Worm (Caenorhabditis elegans): ENCODE measurements around the gene C16A3.5.

Gene C16A3.5

DNA sequence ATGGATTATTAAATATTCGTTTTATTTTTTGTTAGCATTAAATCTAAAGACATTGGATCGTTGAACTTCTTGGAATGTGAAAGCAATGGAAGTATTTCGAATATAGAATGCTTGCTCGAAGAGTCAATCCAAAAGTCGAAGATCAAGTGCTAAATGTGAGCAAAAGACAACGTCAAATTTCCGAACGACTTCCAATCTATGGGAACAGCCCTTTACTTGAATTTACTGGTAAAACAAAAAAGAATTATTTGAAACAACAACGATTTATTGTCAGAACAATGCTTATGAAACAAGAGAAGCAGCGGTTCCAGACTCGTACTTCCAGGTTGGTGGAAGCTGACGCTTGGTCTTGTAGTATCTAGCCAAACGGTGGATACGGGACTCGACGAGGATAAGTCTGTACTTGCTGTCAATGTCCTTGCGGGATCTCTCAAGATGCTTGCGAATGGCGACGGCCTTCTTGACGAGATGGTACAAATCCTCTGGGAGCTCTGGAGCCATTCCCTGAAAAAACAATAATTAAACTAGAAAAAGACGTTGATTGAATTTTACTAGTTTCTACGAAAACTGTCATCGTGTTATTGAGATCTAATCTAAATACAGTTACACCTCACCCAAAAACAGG, 6.6 kb upstream of the C16A3.5 start (continued):
- TF ChIP-seq nfya-1 (tag; optimal IDR thresholded peaks at IDR 0.05; ENCODE audit: borderline replicate concordance, insufficient read depth) (no peak), hmg-1.2 (GFP tag; IDR thresholded peaks at IDR 0.05) (peak; percentile 48), madf-3 (GFP tag; IDR thresholded peaks at IDR 0.05) (peak; percentile 63), F37B4.10 (GFP tag; IDR thresholded peaks at IDR 0.05) (0 out of 2 replicates have a peak, but pooled peaks have one; percentile 33), ztf-3 (GFP tag; optimal IDR thresholded peaks at IDR 0.05) (no peak), nfya-2 (GFP tag; IDR thresholded peaks at IDR 0.05) (no peak), dpl-1 (GFP tag; optimal IDR thresholded peaks at IDR 0.05) (no peak), pbrm-1 (GFP tag; IDR thresholded peaks at IDR 0.05) (peak; percentile 57; the same call in 1 of the 2 replicates), atf-7 (tag; optimal IDR thresholded peaks at IDR 0.05) (peak; percentile 37), ztf-6 (GFP tag; IDR thresholded peaks at IDR 0.05) (no peak), ztf-18 (tag; optimal IDR thresholded peaks at IDR 0.05) (peak; percentile 35), lin-54 (GFP tag; optimal IDR thresholded peaks at IDR 0.05) (peak; percentile 73), athp-1 (tag; optimal IDR thresholded peaks at IDR 0.05) (peak; percentile 76), F52B5.7 (tag; optimal IDR thresholded peaks at IDR 0.05) (peak; percentile 43), let-607 (tag; optimal IDR thresholded peaks at IDR 0.05) (peak in 1 of 2 experiments; percentile 39), ccch-3 (GFP tag; optimal IDR thresholded peaks at IDR 0.05) (no peak), tbx-9 (tag; optimal IDR thresholded peaks at IDR 0.05; ENCODE audit: borderline replicate concordance) (no peak), ztf-26 (tag; optimal IDR thresholded peaks at IDR 0.05) (no peak), attf-5 (GFP tag; optimal IDR thresholded peaks at IDR 0.05) (peak; percentile 20), pha-4 (tag; optimal IDR thresholded peaks at IDR 0.05) (no peak), ama-1 (optimal IDR thresholded peaks at IDR 0.05) (no peak), ama-1 (GFP tag; optimal IDR thresholded peaks at IDR 0.05) (peak in 1 of 2 experiments; percentile 82), rcor-1 (GFP tag; IDR thresholded peaks at IDR 0.05) (peak; percentile 53; the same call in 1 of the 2 replicates), nhr-90 (tag; optimal IDR thresholded peaks at IDR 0.05) (peak; percentile 46), mcd-1 (GFP tag; IDR thresholded peaks at IDR 0.05) (peak; percentile 45), rec-8 (tag; optimal IDR thresholded peaks at IDR 0.05) (peak in 1 of 2 experiments; percentile 47), T07F8.4 (tag; optimal IDR thresholded peaks at IDR 0.05) (peak; percentile 51), snpc-1.1 (tag; optimal IDR thresholded peaks at IDR 0.05; ENCODE audit: insufficient read depth) (peak; percentile 67), dox-1 (GFP tag; IDR thresholded peaks at IDR 0.05) (peak; percentile 82), Y67H2A.10 (GFP tag; conservative IDR thresholded peaks at IDR 0.05) (no peak), C17E4.6 (GFP tag; IDR thresholded peaks at IDR 0.05) (peak; percentile 44; the same call in 1 of the 2 replicates), sdz-38 (tag; optimal IDR thresholded peaks at IDR 0.05) (no peak), F55B11.4 (tag; optimal IDR thresholded peaks at IDR 0.05; ENCODE audit: borderline replicate concordance, insufficient read depth) (no peak), K12H6.12 (tag; optimal IDR thresholded peaks at IDR 0.05) (no peak), attf-3 (GFP tag; conservative IDR thresholded peaks at IDR 0.05) (0 out of 2 replicates have a peak, but pooled peaks have one; percentile 18), lin-40 (tag; optimal IDR thresholded peaks at IDR 0.05) (no peak), F23B12.7 (tag; optimal IDR thresholded peaks at IDR 0.05; ENCODE audit: insufficient read depth) (peak; percentile 62), Y95B8A.8 (GFP tag; IDR thresholded peaks at IDR 0.05) (peak; percentile 56; the same call in 1 of the 2 replicates), bed-2 (GFP tag; IDR thresholded peaks at IDR 0.05) (no peak), nhr-80 (tag; optimal IDR thresholded peaks at IDR 0.05) (no peak), snpc-1.3 (tag; optimal IDR thresholded peaks at IDR 0.05; ENCODE audit: insufficient read depth) (peak; percentile 32), madf-10 (tag; optimal IDR thresholded peaks at IDR 0.05) (no peak), cebp-2 (GFP tag; IDR thresholded peaks at IDR 0.05) (no peak), die-1 (tag; optimal IDR thresholded peaks at IDR 0.05) (peak; percentile 76), lsl-1 (GFP tag; optimal IDR thresholded peaks at IDR 0.05) (peak; percentile 67), ceh-79 (tag; optimal IDR thresholded peaks at IDR 0.05) (peak; percentile 36), ceh-40 (GFP tag; IDR thresholded peaks at IDR 0.05) (peak; percentile 34; the same call in 1 of the 2 replicates)
